Worm (Caenorhabditis elegans) whole organism, L2 larva: ENCODE data around the gene col-40.

Experiments used
- alr-1 ChIP-seq: fragments of 150-350 bp; optimal IDR thresholded peaks from 2 replicates; lab custom pipeline; 2014; ENCODE audit warnings: missing biosample characterization, missing genetic modification characterization
- ama-1 ChIP-seq: fragments of 150-350 bp; optimal IDR thresholded peaks from 2 replicates; lab custom pipeline; 2018; ENCODE audit warnings: inconsistent platforms
- dmd-4 ChIP-seq: sonication (generic microtip); optimal IDR thresholded peaks from 2 replicates; lab custom pipeline; 2017; ENCODE audit warnings: missing biosample characterization, missing genetic modification characterization
- elt-3 ChIP-seq: sonication (generic microtip); optimal IDR thresholded peaks from 2 replicates; lab custom pipeline; 2017; ENCODE audit warnings: missing biosample characterization, missing genetic modification characterization
- fos-1 ChIP-seq: fragments of 150-350 bp; optimal IDR thresholded peaks from 2 replicates; lab custom pipeline; 2014; ENCODE audit warnings: missing biosample characterization, missing genetic modification characterization
- gmeb-1 ChIP-seq: fragments of 150-350 bp; optimal IDR thresholded peaks from 2 replicates; lab custom pipeline; 2014; ENCODE audit warnings: missing biosample characterization, missing genetic modification characterization
- lin-39 ChIP-seq: fragments of 150-350 bp; optimal IDR thresholded peaks from 2 replicates; lab custom pipeline; 2014; ENCODE audit warnings: missing biosample characterization, missing genetic modification reagents, missing genetic modification characterization
- nhr-237 ChIP-seq: fragments of 150-350 bp; optimal IDR thresholded peaks from 2 replicates; lab custom pipeline; 2014; ENCODE audit warnings: missing biosample characterization, missing genetic modification characterization
- sma-9 ChIP-seq, 2 experiments: fragments of 150-350 bp in 1 of 2; sonication (generic microtip) in 1 of 2; optimal IDR thresholded peaks; 2 replicates each; lab custom pipeline; 2014 to 2016; ENCODE audit warnings: missing genetic modification characterization in 2 of 2, mild to moderate bottlenecking in 1 of 2, missing biosample characterization in 1 of 2, missing compliant biosample characterization in 1 of 2, missing genetic modification reagents in 1 of 2, moderate library complexity in 1 of 2
- unc-62 ChIP-seq: fragments of 150-350 bp; optimal IDR thresholded peaks from 2 replicates; lab custom pipeline; 2014; ENCODE audit warnings: missing biosample characterization, missing genetic modification reagents, missing genetic modification characterization

DNA sequence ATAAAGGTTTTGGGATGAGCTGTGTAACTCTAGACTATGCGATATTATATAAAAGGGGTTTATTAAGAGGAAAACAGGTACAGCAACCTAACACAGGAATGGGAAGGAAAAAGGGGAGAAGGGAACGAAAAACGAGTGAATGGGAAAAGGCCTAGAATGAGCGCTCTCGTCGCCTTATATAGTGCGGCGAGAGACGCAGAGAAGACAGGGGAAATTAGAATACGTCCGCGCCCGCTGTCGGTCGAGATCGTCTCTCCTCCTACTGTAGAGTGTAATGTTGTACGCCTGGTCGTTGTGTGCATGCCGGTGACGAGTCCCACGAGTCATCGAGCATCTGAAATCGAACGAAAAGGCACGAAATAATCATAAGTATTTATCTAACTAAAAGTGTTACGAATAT, 46.5 kb upstream of the col-40 start:
- TF ChIP-seq ama-1 (lab: Kevin White, UChicago) (no peak), lin-39 (tag; lab: Kevin White, UChicago) (no peak), alr-1 (no peak), elt-3 (tag; lab: Kevin White, UChicago) (no peak), sma-9 (GFP tag; optimal IDR thresholded peaks at IDR 0.05; lab: Kevin White, UChicago) (no peak), sma-9 (tag; optimal IDR thresholded peaks at IDR 0.05; lab: Kevin White, UChicago) (no peak), gmeb-1 (tag; lab: Kevin White, UChicago) (no peak), unc-62 (GFP tag; lab: Kevin White, UChicago) (no peak), fos-1 (tag; lab: Kevin White, UChicago) (no peak), nhr-237 (tag; lab: Kevin White, UChicago) (no peak), dmd-4 (tag; lab: Kevin White, UChicago) (no peak)
